Worm (Caenorhabditis elegans): ENCODE data around the gene Y57A10A.2.

DNA sequence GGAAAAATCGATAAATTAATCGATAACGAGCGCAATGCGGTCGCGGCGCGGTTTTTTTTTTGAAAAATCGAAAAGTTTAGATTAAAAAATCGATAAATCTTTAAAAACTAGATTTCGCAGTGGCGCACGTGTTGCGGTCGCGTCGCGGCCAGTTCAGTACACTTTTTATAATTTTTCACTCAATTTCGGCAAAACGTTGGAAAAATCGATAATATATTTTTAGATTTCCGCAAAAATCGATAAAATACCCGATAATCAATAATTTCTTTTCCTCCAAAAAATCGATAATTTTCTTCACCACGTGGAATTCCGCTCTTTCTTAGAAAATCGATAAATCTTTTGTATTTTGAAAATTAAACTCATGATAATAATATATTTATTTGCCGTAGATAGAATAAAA is 29.1 kb downstream of the Y57A10A.2 start:
- TF ChIP-seq unc-62 (GFP tag; optimal IDR thresholded peaks at IDR 0.05) (no peak), efl-1 (GFP tag; optimal IDR thresholded peaks at IDR 0.05) (no peak), hlh-12 (tag; optimal IDR thresholded peaks at IDR 0.05) (no peak), C06A6.2 (GFP tag; conservative IDR thresholded peaks at IDR 0.05) (no peak)

All from whole organism, young adult.